Fruit fly (Drosophila melanogaster): ENCODE data around the gene GluClalpha.

DNA sequence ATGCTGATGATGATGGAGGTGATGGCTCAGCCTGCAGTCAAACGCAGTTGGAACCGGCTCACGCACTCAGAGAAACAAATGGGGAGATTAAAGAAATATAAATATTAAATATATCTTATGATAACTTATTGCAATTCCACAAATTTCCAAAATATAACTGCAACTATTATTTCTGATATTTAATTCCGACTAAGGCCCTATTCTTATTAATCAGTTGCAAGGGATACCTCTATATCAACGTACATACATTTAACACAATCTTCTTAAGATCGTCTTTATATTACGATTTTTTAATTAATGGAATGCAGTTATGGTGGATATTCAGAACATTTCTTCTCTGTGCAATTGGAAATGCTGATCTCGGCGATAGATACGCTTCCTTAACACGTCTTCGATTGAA, 58.3 kb downstream of the GluClalpha start:
- TF ChIP-seq CG5204 (GFP tag; optimal IDR thresholded peaks at IDR 0.05), result no peak
- TF ChIP-seq CG7045 (GFP tag; optimal IDR thresholded peaks at IDR 0.05), result no peak
- no peak for TF ChIP-seq ovo (GFP tag; optimal IDR thresholded peaks at IDR 0.05)
- TF ChIP-seq Clk (GFP tag; optimal IDR thresholded peaks at IDR 0.05), result no peak

Measured in whole organism, adult.